Fruit fly (Drosophila melanogaster) whole organism, embryonic: ENCODE results near the gene CG5096.

ENCODE experiments used
- B-H2 ChIP-seq: fragments of 200-800 bp; sonication (Bioruptor generic); optimal IDR thresholded peaks from 2 replicates; lab custom pipeline; 2018; ENCODE audit warnings: missing biosample characterization, mild to moderate bottlenecking, missing genetic modification characterization
- CG10209 ChIP-seq: fragments of 200-800 bp; sonication (Bioruptor generic); optimal IDR thresholded peaks from 3 replicates; lab custom pipeline; 2017; ENCODE audit warnings: missing biosample characterization, mild to moderate bottlenecking, missing genetic modification characterization, missing genetic modification reagents
- CG1024 ChIP-seq: fragments of 200-800 bp; sonication (Bioruptor generic); IDR thresholded peaks from 2 replicates; pipeline ENCODE4 v1.3.6; 2022; ENCODE audit warnings: missing biosample characterization, missing genetic modification characterization
- CG10366 ChIP-seq: fragments of 200-800 bp; sonication (Bioruptor generic); IDR thresholded peaks from 2 replicates; pipeline ENCODE4 v1.3.6; 2022; ENCODE audit warnings: missing biosample characterization, missing genetic modification characterization
- CG11093 ChIP-seq: fragments of 200-800 bp; sonication (Bioruptor generic); IDR thresholded peaks from 3 replicates; pipeline ENCODE4 v1.3.6; 2022; ENCODE audit warnings: missing biosample characterization, missing genetic modification characterization
- CG11696 ChIP-seq: fragments of 200-800 bp; sonication (Bioruptor generic); IDR thresholded peaks from 2 replicates; pipeline ENCODE4 v1.3.6; 2022; ENCODE audit warnings: missing biosample characterization, missing genetic modification characterization
- CG12219 ChIP-seq: fragments of 200-800 bp; sonication (Bioruptor generic); optimal IDR thresholded peaks from 3 replicates; lab custom pipeline; 2018; ENCODE audit warnings: missing biosample characterization, mild to moderate bottlenecking, missing genetic modification characterization
- CG17829 ChIP-seq: fragments of 200-800 bp; optimal IDR thresholded peaks from 2 replicates; lab custom pipeline; 2019; ENCODE audit warnings: missing biosample characterization, mild to moderate bottlenecking, missing genetic modification characterization, moderate library complexity
- CG18011 ChIP-seq: fragments of 200-800 bp; sonication (Bioruptor generic); optimal IDR thresholded peaks from 2 replicates; lab custom pipeline; 2017; ENCODE audit warnings: missing biosample characterization, missing genetic modification characterization, mild to moderate bottlenecking, moderate library complexity, missing genotype
- CG18764 ChIP-seq: fragments of 200-800 bp; sonication (Bioruptor generic); optimal IDR thresholded peaks from 3 replicates; lab custom pipeline; 2016; ENCODE audit warnings: missing biosample characterization, missing genetic modification characterization
- CG2712 ChIP-seq: fragments of 200-800 bp; optimal IDR thresholded peaks from 3 replicates; lab custom pipeline; 2019; ENCODE audit warnings: missing biosample characterization, mild to moderate bottlenecking, missing genetic modification characterization, moderate library complexity
- CG31224 ChIP-seq: fragments of 200-800 bp; sonication (Bioruptor generic); IDR thresholded peaks from 2 replicates; pipeline ENCODE4 v1.3.6; 2022; ENCODE audit warnings: missing biosample characterization, missing genetic modification characterization
- CG31365 ChIP-seq: fragments of 200-800 bp; sonication (Bioruptor generic); optimal IDR thresholded peaks from 2 replicates; lab custom pipeline; 2018; ENCODE audit warnings: missing biosample characterization, mild to moderate bottlenecking, missing genetic modification characterization
- CG3281 ChIP-seq: fragments of 200-800 bp; sonication (Bioruptor generic); optimal IDR thresholded peaks from 3 replicates; lab custom pipeline; 2017; ENCODE audit warnings: missing biosample characterization, mild to moderate bottlenecking, missing genetic modification characterization
- CG33213 ChIP-seq: fragments of 200-800 bp; sonication (Bioruptor generic); optimal IDR thresholded peaks from 3 replicates; lab custom pipeline; 2016; ENCODE audit warnings: missing biosample characterization, missing genetic modification characterization
- CG4707 ChIP-seq: fragments of 200-800 bp; sonication (Bioruptor generic); optimal IDR thresholded peaks from 2 replicates; lab custom pipeline; 2018; ENCODE audit warnings: missing biosample characterization, mild to moderate bottlenecking, missing genetic modification characterization, moderate library complexity
- CG4854 ChIP-seq: fragments of 200-800 bp; sonication (Bioruptor generic); optimal IDR thresholded peaks from 2 replicates; lab custom pipeline; 2016; ENCODE audit warnings: missing biosample characterization, missing genetic modification characterization, inconsistent platforms
- CG8924 ChIP-seq: fragments of 200-800 bp; optimal IDR thresholded peaks from 3 replicates; lab custom pipeline; 2019; ENCODE audit warnings: missing biosample characterization, mild to moderate bottlenecking, missing genetic modification characterization, moderate library complexity
- E2f2 ChIP-seq: fragments of 200-800 bp; sonication (Bioruptor generic); IDR thresholded peaks from 2 replicates; pipeline ENCODE4 v1.3.6; 2022; ENCODE audit warnings: missing biosample characterization, missing genetic modification characterization
- HHEX ChIP-seq: fragments of 200-800 bp; sonication (Bioruptor generic); optimal IDR thresholded peaks from 3 replicates; lab custom pipeline; 2017; ENCODE audit warnings: missing biosample characterization, mild to moderate bottlenecking, missing genetic modification characterization, missing genetic modification reagents
- MTF-1 ChIP-seq: fragments of 200-800 bp; sonication (Bioruptor generic); optimal IDR thresholded peaks from 2 replicates; lab custom pipeline; 2018; ENCODE audit warnings: missing biosample characterization, mild to moderate bottlenecking, missing genetic modification characterization, borderline replicate concordance
- Max ChIP-seq: fragments of 200-800 bp; sonication (Bioruptor generic); optimal IDR thresholded peaks from 2 replicates; lab custom pipeline; 2016; ENCODE audit warnings: missing biosample characterization, mild to moderate bottlenecking, missing genetic modification characterization
- NC2β ChIP-seq: fragments of 200-800 bp; sonication (Bioruptor generic); optimal IDR thresholded peaks from 2 replicates; lab custom pipeline; 2016; ENCODE audit warnings: missing biosample characterization, missing genetic modification characterization
- Pdp1 ChIP-seq, 2 experiments: fragments of 200-800 bp; sonication (Bioruptor generic); optimal IDR thresholded peaks; 3 replicates each; lab custom pipeline; 2016; ENCODE audit warnings: missing biosample characterization in 2 of 2, missing genetic modification characterization in 2 of 2, mild to moderate bottlenecking in 1 of 2, moderate library complexity in 1 of 2
- Rx ChIP-seq: fragments of 200-800 bp; sonication (Bioruptor generic); IDR thresholded peaks from 2 replicates; pipeline ENCODE4 v1.3.6; 2022; ENCODE audit warnings: missing biosample characterization, missing genetic modification characterization
- Ssrp ChIP-seq: fragments of 200-800 bp; sonication (Bioruptor generic); optimal IDR thresholded peaks from 2 replicates; lab custom pipeline; 2018; ENCODE audit warnings: missing biosample characterization, mild to moderate bottlenecking, missing genetic modification characterization, moderate library complexity
- Xrp1 ChIP-seq: fragments of 200-800 bp; sonication (Bioruptor generic); IDR thresholded peaks from 2 replicates; pipeline ENCODE4 v1.3.6; 2022; ENCODE audit warnings: missing biosample characterization, missing genetic modification characterization
- az2 ChIP-seq: fragments of 200-800 bp; sonication (Bioruptor generic); optimal IDR thresholded peaks from 3 replicates; lab custom pipeline; 2016; ENCODE audit warnings: missing biosample characterization, missing genetic modification characterization
- bowl ChIP-seq: fragments of 200-800 bp; sonication (Bioruptor generic); IDR thresholded peaks from 2 replicates; pipeline ENCODE4 v1.3.6; 2022; ENCODE audit warnings: missing biosample characterization, missing genetic modification characterization
- esg ChIP-seq: fragments of 200-800 bp; sonication (Bioruptor generic); conservative IDR thresholded peaks from 2 replicates; pipeline ENCODE4 v1.3.6; 2022; ENCODE audit warnings: missing biosample characterization, missing genetic modification characterization
- fd96Cb ChIP-seq: fragments of 200-800 bp; sonication (Bioruptor generic); optimal IDR thresholded peaks from 2 replicates; lab custom pipeline; 2018; ENCODE audit warnings: missing biosample characterization, mild to moderate bottlenecking, missing genetic modification characterization, moderate library complexity
- ftz-f1 ChIP-seq: fragments of 200-800 bp; sonication (Bioruptor generic); optimal IDR thresholded peaks from 2 replicates; lab custom pipeline; 2016; ENCODE audit warnings: missing biosample characterization, missing genetic modification characterization
- gce ChIP-seq: fragments of 200-800 bp; sonication (Bioruptor generic); IDR thresholded peaks from 3 replicates; pipeline ENCODE4 v1.3.6; 2022; ENCODE audit warnings: missing biosample characterization, missing genetic modification characterization
- gcm ChIP-seq: fragments of 200-800 bp; sonication (Bioruptor generic); optimal IDR thresholded peaks from 2 replicates; lab custom pipeline; 2019; ENCODE audit warnings: missing biosample characterization, mild to moderate bottlenecking, missing genetic modification characterization, moderate library complexity
- gcm2 ChIP-seq: fragments of 200-800 bp; sonication (Bioruptor generic); optimal IDR thresholded peaks from 2 replicates; lab custom pipeline; 2016; ENCODE audit warnings: missing biosample characterization, missing genetic modification characterization
- gsb ChIP-seq: fragments of 200-800 bp; sonication (Bioruptor generic); IDR thresholded peaks from 2 replicates; pipeline ENCODE4 v1.3.6; 2022; ENCODE audit warnings: missing biosample characterization, missing genetic modification characterization
- gsb-n ChIP-seq: fragments of 200-800 bp; sonication (Bioruptor generic); optimal IDR thresholded peaks from 3 replicates; lab custom pipeline; 2018; ENCODE audit warnings: missing biosample characterization, mild to moderate bottlenecking, missing genetic modification characterization
- her ChIP-seq: fragments of 200-800 bp; sonication (Bioruptor generic); optimal IDR thresholded peaks from 2 replicates; lab custom pipeline; 2016; ENCODE audit warnings: missing biosample characterization, missing genetic modification characterization
- lilli ChIP-seq: fragments of 200-800 bp; sonication (Bioruptor generic); optimal IDR thresholded peaks from 3 replicates; lab custom pipeline; 2016; ENCODE audit warnings: missing biosample characterization, missing genetic modification characterization
- lmd ChIP-seq: fragments of 200-800 bp; sonication (Bioruptor generic); IDR thresholded peaks from 2 replicates; pipeline ENCODE4 v1.3.6; 2022; ENCODE audit warnings: missing biosample characterization, missing genetic modification characterization
- pho ChIP-seq: fragments of 200-800 bp; sonication (Bioruptor generic); optimal IDR thresholded peaks from 2 replicates; lab custom pipeline; 2016; ENCODE audit warnings: missing biosample characterization, missing genetic modification characterization
- pnt ChIP-seq: fragments of 200-800 bp; sonication (Bioruptor generic); optimal IDR thresholded peaks from 3 replicates; lab custom pipeline; 2016; ENCODE audit warnings: missing biosample characterization, missing genetic modification characterization
- repo ChIP-seq: fragments of 200-800 bp; sonication (Bioruptor generic); optimal IDR thresholded peaks from 2 replicates; lab custom pipeline; 2016; ENCODE audit warnings: missing biosample characterization, missing genetic modification characterization
- seq ChIP-seq: fragments of 200-800 bp; sonication (Bioruptor generic); IDR thresholded peaks from 2 replicates; pipeline ENCODE4 v1.3.6; 2022; ENCODE audit warnings: missing biosample characterization, missing genetic modification characterization
- slou ChIP-seq: fragments of 200-800 bp; sonication (Bioruptor generic); optimal IDR thresholded peaks from 3 replicates; lab custom pipeline; 2016; ENCODE audit warnings: missing biosample characterization, missing genetic modification characterization
- slp2 ChIP-seq: fragments of 200-800 bp; sonication (Bioruptor generic); optimal IDR thresholded peaks from 2 replicates; lab custom pipeline; 2016; ENCODE audit warnings: missing biosample characterization, missing genetic modification characterization
- so ChIP-seq: fragments of 200-800 bp; sonication (Bioruptor generic); IDR thresholded peaks from 3 replicates; pipeline ENCODE4 v1.3.6; 2022; ENCODE audit warnings: missing biosample characterization, missing genetic modification characterization
- usp ChIP-seq: fragments of >200 bp; optimal IDR thresholded peaks from 2 replicates; lab custom pipeline; 2017; ENCODE audit warnings: missing biosample characterization, missing genetic modification characterization
- wek ChIP-seq: fragments of 200-800 bp; sonication (Bioruptor generic); optimal IDR thresholded peaks from 3 replicates; lab custom pipeline; 2018; ENCODE audit warnings: missing biosample characterization, mild to moderate bottlenecking, missing genetic modification characterization, moderate library complexity
- zen ChIP-seq: fragments of 200-800 bp; sonication (Bioruptor generic); optimal IDR thresholded peaks from 3 replicates; lab custom pipeline; 2018; ENCODE audit warnings: missing biosample characterization, mild to moderate bottlenecking, missing genetic modification characterization, moderate library complexity

Gene CG5096

dm6 chr2L:10386208-10386805, 4.2 kb downstream of the CG5096 start, which contains the start of the genes Cdk1 and mRpS7 (continued):
- TF ChIP-seq Pdp1 (GFP tag; optimal IDR thresholded peaks at IDR 0.05; lab: Kevin White, UChicago) (peak in 1 of 2 experiments; percentile 56), E2f2 (peak; percentile 82), NC2β (peak; percentile 31), CG1024 (GFP tag; lab: Robert Waterston, UW) (peak; percentile 69; the same call in 1 of the 2 replicates), CG17829 (tag; lab: Kevin White, UChicago) (peak; percentile 70), HHEX (GFP tag; lab: Kevin White, UChicago) (peak; percentile 40), CG4707 (GFP tag; lab: Kevin White, UChicago) (peak; percentile 12), CG4854 (GFP tag; lab: Kevin White, UChicago) (peak; percentile 40), Ssrp (tag; lab: Kevin White, UChicago) (peak; percentile 75), seq (GFP tag; lab: Robert Waterston, UW) (no peak), Rx (no peak), CG8924 (tag; lab: Kevin White, UChicago) (peak; percentile 87), CG33213 (no peak), so (GFP tag; lab: Robert Waterston, UW) (0 out of 3 replicates have a peak, but pooled peaks have one; percentile 34), CG18011 (peak; percentile 9), her (GFP tag; lab: Kevin White, UChicago) (no peak), CG2712 (peak; percentile 84), pho (peak; percentile 63), repo (no peak), B-H2 (GFP tag; lab: Kevin White, UChicago) (peak; percentile 26), ftz-f1 (no peak), pnt (peak; percentile 57), Max (GFP tag; lab: Kevin White, UChicago) (peak; percentile 79), gce (GFP tag; lab: Robert Waterston, UW) (peak; percentile 67; the same call in 1 of the 3 replicates), slou (peak; percentile 45), MTF-1 (GFP tag; lab: Kevin White, UChicago) (no peak), gsb-n (tag; lab: Kevin White, UChicago) (peak; percentile 76), lilli (GFP tag; lab: Kevin White, UChicago) (peak; percentile 71), gcm (GFP tag; lab: Kevin White, UChicago) (peak; percentile 66), CG11696 (0 out of 2 replicates have a peak, but pooled peaks have one; percentile 51), zen (tag; lab: Kevin White, UChicago) (peak; percentile 70), usp (GFP tag; lab: Kevin White, UChicago) (no peak), CG31224 (GFP tag; lab: Robert Waterston, UW) (peak; percentile 39; the same call in 1 of the 2 replicates), Xrp1 (GFP tag; lab: Robert Waterston, UW) (peak; percentile 69), CG18764 (GFP tag; lab: Kevin White, UChicago) (no peak), lmd (GFP tag; lab: Robert Waterston, UW) (no peak; the same call in 1 of the 2 replicates), CG31365 (tag; lab: Kevin White, UChicago) (no peak), gcm2 (GFP tag; lab: Kevin White, UChicago) (peak; percentile 13), fd96Cb (peak; percentile 77), CG10366 (peak; percentile 69; the same call in 1 of the 2 replicates), wek (peak; percentile 57), az2 (GFP tag; lab: Kevin White, UChicago) (peak; percentile 67), gsb (GFP tag; lab: Robert Waterston, UW) (0 out of 2 replicates have a peak, but pooled peaks have one; percentile 32), CG3281 (peak; percentile 75), esg (GFP tag; lab: Robert Waterston, UW) (peak; percentile 66), CG10209 (GFP tag; lab: Kevin White, UChicago) (peak; percentile 68), CG11093 (0 out of 3 replicates have a peak, but pooled peaks have one; percentile 16), slp2 (GFP tag; lab: Kevin White, UChicago) (peak; percentile 50), CG12219 (GFP tag; lab: Kevin White, UChicago) (peak; percentile 33), bowl (GFP tag; lab: Robert Waterston, UW) (no peak)
